Worm (Caenorhabditis elegans) whole organism, L4/young adult: Measurements from ENCODE around the gene H03G16.6.
A peak's percentile ranks its signal among the peaks of the same experiment; 100 is the strongest.

ENCODE experiments used
- W03F9.2 ChIP-seq: fragments of 150-350 bp; optimal IDR thresholded peaks from 2 replicates; lab custom pipeline; 2014; ENCODE audit warnings: missing biosample characterization, missing genetic modification characterization
- dao-5 ChIP-seq: sonication (generic microtip); optimal IDR thresholded peaks from 2 replicates; lab custom pipeline; 2016; ENCODE audit warnings: missing genotype, missing genetic modification characterization, moderate library complexity, missing compliant biosample characterization
- him-1 ChIP-seq: sonication (generic microtip); optimal IDR thresholded peaks from 2 replicates; lab custom pipeline; 2016; ENCODE audit warnings: missing genotype, missing genetic modification reagents, missing genetic modification characterization, missing compliant biosample characterization

The H03G16.6 gene

DNA sequence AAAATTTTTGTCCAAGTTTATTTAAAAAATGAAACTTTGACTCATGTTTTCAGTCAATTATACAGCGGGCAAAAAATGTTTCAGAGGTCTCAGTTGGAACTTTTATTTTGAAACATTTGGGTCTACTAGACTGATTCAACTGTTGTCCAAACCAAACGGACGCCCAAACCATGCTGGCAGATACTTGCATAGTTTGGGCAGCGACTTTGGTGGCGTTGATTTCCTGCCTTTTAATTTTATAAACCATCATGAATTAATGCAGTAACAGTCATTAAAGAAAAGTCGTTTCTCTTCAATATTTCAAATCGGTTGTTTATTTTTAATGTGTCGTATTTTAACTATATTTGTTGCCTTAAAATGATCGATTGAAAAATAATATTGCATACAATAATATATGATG, 16.2 kb upstream of the H03G16.6 start:
- TF ChIP-seq W03F9.2 (tag; lab: Kevin White, UChicago) (no peak), him-1 (tag; lab: Kevin White, UChicago) (no peak), dao-5 (tag; lab: Kevin White, UChicago) (no peak)

DNA sequence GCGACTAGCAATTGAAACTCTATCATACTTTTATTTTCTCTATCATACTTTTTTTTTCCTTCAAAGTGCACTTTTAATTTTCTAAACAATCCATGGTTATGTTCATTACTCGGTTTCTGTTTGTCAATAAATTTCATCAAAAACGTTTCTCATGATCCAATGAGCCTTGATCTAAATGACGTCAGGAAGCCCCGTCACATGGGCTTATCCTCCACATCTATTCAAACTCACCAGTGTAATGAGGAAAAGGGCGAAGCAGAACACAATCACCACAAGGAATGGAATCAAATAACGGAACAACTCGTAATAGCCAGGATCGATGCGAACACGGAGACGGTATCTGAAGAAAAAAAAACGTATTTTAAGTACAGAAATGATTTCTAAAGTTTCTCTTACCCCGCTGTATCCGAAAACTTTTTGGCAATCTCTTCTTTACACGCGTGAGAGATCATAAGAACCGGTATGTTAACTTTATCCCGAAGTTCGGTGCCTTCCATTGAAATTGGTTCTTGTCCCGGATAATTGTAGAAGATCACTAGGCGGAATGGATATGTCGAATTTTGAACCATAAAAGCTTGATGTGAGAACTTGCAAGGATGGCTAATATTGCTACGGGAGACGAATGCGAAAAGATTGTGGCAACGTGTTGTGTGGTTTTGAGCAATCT, 13.3 kb upstream of the H03G16.6 start:
- TF ChIP-seq W03F9.2 (tag; lab: Kevin White, UChicago): no peak
- TF ChIP-seq him-1 (tag; lab: Kevin White, UChicago): no peak
- TF ChIP-seq dao-5 (tag; lab: Kevin White, UChicago): no peak

DNA sequence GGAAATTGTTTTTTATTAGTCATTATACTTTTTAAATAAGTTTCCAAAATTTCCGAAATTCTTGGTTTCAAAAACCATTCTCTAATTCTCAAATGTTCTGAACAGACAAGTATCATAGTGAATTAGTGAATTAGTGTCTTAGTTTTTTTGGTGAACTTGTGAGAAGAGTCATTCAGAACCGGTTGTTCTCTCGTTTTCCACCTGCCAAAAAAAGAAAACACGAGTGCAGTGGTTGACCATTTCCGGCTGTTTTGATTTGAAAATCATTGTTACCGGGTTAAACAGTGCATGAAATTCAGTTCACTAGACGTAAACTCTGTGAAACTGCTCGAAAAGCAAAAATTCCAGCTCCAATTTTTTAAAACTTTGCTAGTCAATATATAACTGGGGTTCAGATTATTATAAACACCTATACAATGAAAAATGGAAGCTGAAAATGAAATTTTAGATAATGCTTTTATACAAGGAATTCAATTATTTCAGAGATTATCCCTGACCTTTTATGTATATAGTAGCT, 12.7 kb upstream of the H03G16.6 start:
- no peak for TF ChIP-seq W03F9.2 (tag; lab: Kevin White, UChicago)
- TF ChIP-seq him-1 (tag; lab: Kevin White, UChicago): no peak
- TF ChIP-seq dao-5 (tag; lab: Kevin White, UChicago): no peak

DNA sequence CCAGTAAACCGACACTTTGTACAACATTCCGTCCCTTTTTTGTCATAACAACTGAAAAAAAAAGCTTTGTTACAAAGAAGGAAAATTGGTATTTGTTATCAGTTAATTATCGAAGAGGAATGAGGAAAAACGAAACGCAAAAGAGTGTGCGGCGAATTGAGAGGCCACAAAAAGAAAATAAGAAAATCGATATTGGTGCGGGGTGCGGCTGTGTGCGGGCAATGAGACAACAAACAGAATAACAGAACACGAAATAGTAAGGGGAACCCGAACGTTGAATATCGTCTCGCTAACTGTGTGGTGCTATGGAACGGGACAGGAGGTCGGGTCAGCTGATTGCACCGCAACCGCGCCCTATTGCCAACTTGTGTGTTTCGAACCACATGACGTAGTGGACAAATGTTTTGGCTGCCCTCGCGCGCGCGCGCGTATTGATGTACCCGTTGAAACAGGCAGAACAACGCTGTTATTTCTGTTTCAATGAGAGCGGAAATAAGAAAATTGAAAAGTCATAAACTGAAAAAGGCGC, 11.9 kb upstream of the H03G16.6 start, which contains the start of gene C18B12.4:
Gene C18B12.4 (minus strand): TSS at position 51 of the 529 bp plus-strand sequence.
- TF ChIP-seq W03F9.2 (tag; lab: Kevin White, UChicago): peak; percentile 63
- TF ChIP-seq him-1 (tag; lab: Kevin White, UChicago): no peak

DNA sequence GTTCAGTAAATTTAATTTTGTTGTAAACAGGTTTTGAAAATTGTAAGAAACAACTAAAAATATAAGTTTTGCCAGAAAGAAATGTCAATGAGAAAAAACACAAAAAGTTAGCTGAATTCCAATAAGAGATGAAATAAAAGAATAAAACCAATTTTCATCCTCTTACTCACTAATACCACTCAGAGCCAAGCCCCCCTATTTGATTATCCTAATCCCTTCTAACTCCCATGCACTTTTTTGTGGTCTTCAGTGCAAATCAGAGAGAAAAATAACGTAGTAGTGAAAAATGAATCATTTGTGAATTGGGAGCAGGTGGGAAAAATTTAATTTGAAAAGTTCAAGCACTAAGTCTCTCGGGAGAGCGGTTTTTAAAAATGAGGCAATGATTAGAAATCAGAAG, 11.1 kb upstream of the H03G16.6 start:
- TF ChIP-seq him-1 (tag; lab: Kevin White, UChicago) (no peak), W03F9.2 (tag; lab: Kevin White, UChicago) (no peak), dao-5 (tag; lab: Kevin White, UChicago) (no peak)

DNA sequence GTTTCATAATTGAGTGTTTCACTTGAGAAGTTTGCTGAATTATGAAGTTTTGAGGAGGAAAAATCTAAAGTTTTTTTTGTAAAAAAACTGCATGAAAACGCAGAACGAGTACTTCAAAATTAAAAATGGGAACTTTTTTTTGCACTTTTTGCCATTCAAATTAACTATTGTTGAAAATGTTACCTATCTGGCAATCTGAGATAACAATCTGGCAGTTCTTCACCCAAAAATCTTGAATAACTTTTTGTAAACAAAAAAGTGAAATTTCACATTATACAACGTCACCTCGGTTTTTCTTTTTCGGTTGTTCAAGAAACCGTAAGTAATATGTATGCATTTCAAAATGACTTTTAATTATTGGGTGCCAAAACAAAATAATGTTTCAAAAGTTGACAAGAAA, 9.9 kb upstream of the H03G16.6 start:
- no peak for TF ChIP-seq him-1 (tag; lab: Kevin White, UChicago)
- TF ChIP-seq W03F9.2 (tag; lab: Kevin White, UChicago): no peak
- TF ChIP-seq dao-5 (tag; lab: Kevin White, UChicago): no peak

DNA sequence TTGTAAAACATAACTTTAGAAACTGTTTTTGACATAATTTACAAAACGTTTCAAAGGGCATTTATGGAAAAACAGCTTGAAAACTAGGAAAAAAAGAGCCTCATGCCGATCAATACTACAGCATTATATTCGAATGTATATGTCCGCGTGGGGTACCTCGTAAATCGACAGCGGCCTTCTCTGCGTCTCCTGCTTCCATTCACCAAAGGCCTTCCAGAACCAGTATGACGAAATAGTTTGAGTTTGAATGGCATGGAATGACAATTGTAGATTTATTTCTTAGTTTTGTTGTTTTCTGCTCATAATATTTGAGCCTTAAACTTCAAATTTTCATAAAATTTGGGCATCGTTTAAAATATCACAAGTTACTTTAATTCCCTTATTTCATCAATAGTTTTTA, 7.1 kb upstream of the H03G16.6 start:
- TF ChIP-seq dao-5 (tag; lab: Kevin White, UChicago) (no peak), W03F9.2 (tag; lab: Kevin White, UChicago) (no peak), him-1 (tag; lab: Kevin White, UChicago) (no peak)

DNA sequence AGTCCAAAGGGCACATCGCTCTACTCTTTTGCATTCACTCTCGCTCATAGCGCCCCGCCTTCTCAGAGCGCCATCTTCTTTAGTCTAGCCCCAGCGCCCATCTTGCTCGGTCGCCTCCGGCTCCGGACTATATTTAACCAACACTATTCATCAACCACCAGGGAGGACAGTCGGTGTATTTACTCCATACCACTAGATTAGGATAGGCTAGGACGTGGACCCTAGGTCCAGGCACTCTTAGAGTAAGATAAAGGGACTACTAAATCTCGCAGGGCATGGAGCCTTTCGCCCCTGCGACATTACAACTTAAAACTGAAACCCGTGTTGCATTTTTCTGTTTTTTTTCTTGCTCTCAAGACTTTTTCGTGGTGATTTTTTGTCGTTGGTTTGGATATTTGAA, 4.9 kb upstream of the H03G16.6 start:
- no peak for TF ChIP-seq W03F9.2 (tag; lab: Kevin White, UChicago)
- no peak for TF ChIP-seq dao-5 (tag; lab: Kevin White, UChicago)
- no peak for TF ChIP-seq him-1 (tag; lab: Kevin White, UChicago)

DNA sequence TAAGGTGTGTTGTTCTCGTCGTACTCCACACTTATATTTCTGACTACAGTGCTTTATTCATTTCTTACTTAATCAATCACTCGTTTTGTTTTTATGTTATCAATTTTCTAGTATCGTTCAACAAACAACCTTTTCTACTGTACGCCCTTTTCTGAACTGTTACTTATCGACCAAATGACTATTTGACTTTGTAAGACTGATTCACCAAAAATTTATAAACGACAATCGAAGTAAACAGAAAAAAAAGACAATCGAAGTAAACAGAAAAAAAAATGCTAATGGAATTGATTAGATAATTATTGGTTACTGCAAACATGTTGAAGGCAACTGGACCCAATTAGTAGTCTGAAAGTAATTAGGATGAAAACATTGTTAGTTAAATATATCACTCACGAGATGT, 2.5 kb upstream of the H03G16.6 start:
- TF ChIP-seq him-1 (tag; lab: Kevin White, UChicago): no peak
- no peak for TF ChIP-seq W03F9.2 (tag; lab: Kevin White, UChicago)
- TF ChIP-seq dao-5 (tag; lab: Kevin White, UChicago): no peak

DNA sequence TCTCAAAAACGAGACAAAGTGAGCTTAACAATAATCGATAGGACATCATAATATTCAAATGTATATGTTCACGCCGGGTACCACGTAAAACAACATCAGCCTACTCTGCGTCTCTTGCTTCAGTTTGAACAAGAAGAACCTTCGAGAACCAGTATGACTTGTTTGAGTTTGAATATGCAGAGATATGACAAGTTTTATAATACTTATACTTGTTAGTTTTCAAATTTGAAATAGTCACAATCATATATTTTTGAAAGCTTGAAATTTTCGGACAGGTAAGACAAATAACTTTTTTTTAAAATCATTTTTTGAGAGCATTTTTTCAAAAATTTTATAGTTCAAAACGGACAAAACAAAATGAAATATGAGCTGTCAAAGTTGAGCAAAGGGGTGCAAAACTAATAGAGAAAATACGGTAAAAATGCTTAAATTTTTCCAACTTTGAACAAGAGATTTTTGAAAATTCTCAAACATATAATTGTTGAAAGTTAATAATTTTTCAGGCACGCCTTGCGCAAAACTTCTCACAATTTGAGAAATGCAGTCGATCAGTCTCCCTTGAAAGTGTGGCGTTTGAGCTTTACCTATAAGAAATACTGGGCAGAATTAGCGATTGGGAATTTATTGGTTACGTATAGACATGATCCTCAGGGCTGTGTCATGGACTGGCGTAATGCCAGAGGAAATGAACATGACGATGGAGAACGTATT, 893 bp downstream of the H03G16.6 start, which contains the start of gene H03G16.1:
Gene H03G16.1 (plus strand): TSS at position 661 of the 711 bp plus-strand sequence.
- TF ChIP-seq him-1 (tag; lab: Kevin White, UChicago) (no peak), W03F9.2 (tag; lab: Kevin White, UChicago) (no peak), dao-5 (tag; lab: Kevin White, UChicago) (no peak)

DNA sequence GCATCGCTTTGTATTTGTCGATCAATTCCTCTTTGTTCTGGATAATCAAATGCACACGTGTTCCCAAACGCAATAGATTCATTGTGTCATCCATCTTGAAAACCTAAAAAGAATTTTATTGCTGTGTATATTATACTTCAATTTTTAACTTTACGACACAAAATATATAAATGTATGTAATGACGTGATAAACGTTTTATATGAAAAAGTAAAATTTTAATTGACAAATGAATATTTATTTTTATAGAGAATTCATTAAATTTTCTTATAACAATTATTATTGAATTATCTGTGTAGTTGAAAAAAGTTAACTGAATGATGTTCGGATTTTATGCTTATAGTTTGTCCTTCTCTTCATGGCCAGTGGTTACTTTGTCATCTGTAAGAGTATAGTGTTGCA, 3.4 kb downstream of the H03G16.6 start, which contains the start of gene H03G16.7:
Gene H03G16.7 (minus strand): TSS at position 101 of the 400 bp plus-strand sequence.
- TF ChIP-seq dao-5 (tag; lab: Kevin White, UChicago) (no peak), W03F9.2 (tag; lab: Kevin White, UChicago) (no peak), him-1 (tag; lab: Kevin White, UChicago) (no peak)

DNA sequence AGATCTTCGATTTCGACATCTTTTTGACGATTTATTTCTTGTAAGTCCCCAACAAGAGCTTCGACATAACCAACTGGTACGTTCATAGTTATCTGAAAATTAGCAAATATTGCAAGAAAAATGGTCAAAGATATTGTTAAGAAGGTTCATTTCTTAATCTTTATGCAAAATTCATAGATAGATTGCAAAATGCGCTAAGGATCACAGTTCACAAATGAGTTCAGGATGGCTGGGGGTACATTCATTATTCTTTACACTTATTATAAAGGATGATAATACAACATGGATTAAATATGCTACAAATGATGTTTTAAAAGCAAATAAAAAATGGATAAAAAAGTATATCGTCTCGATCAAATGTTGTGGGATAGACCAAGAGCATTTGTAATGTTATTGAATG, 4.3 kb downstream of the H03G16.6 start, which contains the start of gene H03G16.5:
Gene H03G16.5 (minus strand): TSS at position 101 of the 400 bp plus-strand sequence.
- TF ChIP-seq W03F9.2 (tag; lab: Kevin White, UChicago) (no peak), dao-5 (tag; lab: Kevin White, UChicago) (no peak), him-1 (tag; lab: Kevin White, UChicago) (no peak)

DNA sequence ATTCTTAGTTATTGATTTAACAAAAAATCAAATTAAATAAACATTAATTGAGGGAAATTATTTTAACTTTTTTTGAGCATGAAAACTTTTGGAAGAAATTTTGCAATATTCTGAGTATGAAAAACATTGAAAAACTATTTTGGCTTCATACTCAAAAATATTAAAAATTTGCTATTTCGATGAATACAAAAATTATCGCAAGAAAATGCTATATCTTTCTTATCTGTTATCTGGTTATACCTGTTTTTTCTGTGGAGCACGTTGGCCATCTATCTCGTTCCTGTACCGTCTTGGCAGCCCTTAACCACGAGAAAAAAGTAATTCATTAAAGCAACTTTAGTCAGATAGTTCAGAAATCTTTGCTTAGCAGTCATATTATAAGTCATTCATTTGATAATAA, 5.4 kb downstream of the H03G16.6 start:
- TF ChIP-seq W03F9.2 (tag; lab: Kevin White, UChicago) (no peak), dao-5 (tag; lab: Kevin White, UChicago) (no peak), him-1 (tag; lab: Kevin White, UChicago) (no peak)
